Fruit fly (Drosophila melanogaster) whole organism: ENCODE measurements around the gene Osi2.

Experiments used
- Dll ChIP-seq: fragments of >200 bp; optimal IDR thresholded peaks from 2 replicates; lab custom pipeline; 2017
- EcR ChIP-seq, 2 experiments: fragments of >200 bp; optimal IDR thresholded peaks; 2 replicates each; lab custom pipeline; 2017; ENCODE audit warnings: missing biosample characterization in 2 of 2, missing genetic modification characterization in 2 of 2, missing genetic modification reagents in 2 of 2
- psq ChIP-seq: fragments of >200 bp; optimal IDR thresholded peaks from 2 replicates; lab custom pipeline; 2017
- usp ChIP-seq: fragments of >200 bp; optimal IDR thresholded peaks from 2 replicates; lab custom pipeline; 2017; ENCODE audit warnings: missing biosample characterization, missing genetic modification characterization, mixed read lengths

dm6 chr3R:6252809-6253208 is 43.6 kb downstream of the Osi2 start:
- TF ChIP-seq usp (GFP tag; lab: Kevin White, UChicago) (no peak), psq (lab: Kevin White, UChicago) (no peak), EcR (GFP tag; optimal IDR thresholded peaks at IDR 0.05; lab: Kevin White, UChicago) (no peak), Dll (peak; percentile 64)
